Worm (Caenorhabditis elegans): ENCODE measurements around the gene F52H2.3.

ce11 chrX:2506738-2507137 is 34.1 kb downstream of the F52H2.3 start:
- TF ChIP-seq klf-2 (GFP tag; conservative IDR thresholded peaks at IDR 0.05), result no peak
- TF ChIP-seq ref-1 (GFP tag; conservative IDR thresholded peaks at IDR 0.05), result no peak
- no peak for TF ChIP-seq cog-1 (tag; optimal IDR thresholded peaks at IDR 0.05)
